Fruit fly (Drosophila melanogaster) whole organism, larva: ENCODE data around the gene CG42826.

Experiments
- noc ChIP-seq: fragments of 200-800 bp; sonication (Bioruptor generic); optimal IDR thresholded peaks from 3 replicates; lab custom pipeline; 2019; ENCODE audit warnings: missing biosample characterization, mild to moderate bottlenecking, missing genetic modification characterization, moderate library complexity

CG42826 gene

dm6 chr3L:10100781-10101180 is at the start of gene CG42826:
CG42826 (minus strand) TSS chr3L:10100881.
- TF ChIP-seq noc (tag; lab: Kevin White, UChicago), result no peak

DNA sequence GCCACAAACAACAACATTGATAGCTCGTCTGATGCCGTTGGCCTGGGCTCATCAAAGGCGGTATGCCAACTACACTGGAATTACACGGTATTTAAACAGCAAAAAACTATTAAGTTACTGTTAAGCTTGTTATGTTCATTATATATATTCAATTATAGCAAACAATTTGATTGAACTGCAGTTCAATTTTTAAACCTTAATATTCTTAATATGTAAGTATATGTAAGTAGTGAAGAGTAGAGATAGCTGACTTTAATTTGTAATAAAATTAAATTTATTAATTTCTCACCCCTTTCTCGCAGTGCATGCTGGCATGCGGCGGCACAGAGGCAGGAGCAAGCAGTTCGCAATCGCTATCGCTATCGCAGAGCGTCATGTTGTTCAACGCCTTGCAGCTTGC is 9.7 kb upstream of the CG42826 start:
- no peak for TF ChIP-seq noc (tag; lab: Kevin White, UChicago)

DNA sequence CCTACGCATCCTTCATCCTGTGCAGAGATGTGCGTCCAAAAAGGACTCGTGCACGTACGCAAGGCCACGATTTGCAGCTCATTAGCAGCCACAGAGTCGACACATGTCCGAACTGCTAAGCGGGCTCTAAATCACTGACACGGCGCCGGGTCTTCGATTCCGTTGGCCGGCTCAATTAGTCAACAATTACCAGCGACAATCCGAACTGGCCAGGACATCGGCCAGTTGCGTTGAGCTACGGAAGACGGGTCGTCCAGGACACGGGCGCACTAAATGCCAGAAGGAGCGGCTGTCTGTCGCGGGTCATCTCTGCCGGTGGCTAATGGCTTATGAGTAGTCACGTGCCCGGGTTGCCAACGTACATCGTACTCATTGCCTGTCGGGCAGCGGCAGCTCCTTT is 5.1 kb upstream of the CG42826 start:
- TF ChIP-seq noc (tag; lab: Kevin White, UChicago), result no peak

- no peak for TF ChIP-seq noc (tag; lab: Kevin White, UChicago)
These were observed 2.7 kb downstream of the CG42826 start, which contains the start of gene Srg2 for dm6 chr3L:10098015-10098414. Srg2 (minus strand) TSS chr3L:10098115.

DNA sequence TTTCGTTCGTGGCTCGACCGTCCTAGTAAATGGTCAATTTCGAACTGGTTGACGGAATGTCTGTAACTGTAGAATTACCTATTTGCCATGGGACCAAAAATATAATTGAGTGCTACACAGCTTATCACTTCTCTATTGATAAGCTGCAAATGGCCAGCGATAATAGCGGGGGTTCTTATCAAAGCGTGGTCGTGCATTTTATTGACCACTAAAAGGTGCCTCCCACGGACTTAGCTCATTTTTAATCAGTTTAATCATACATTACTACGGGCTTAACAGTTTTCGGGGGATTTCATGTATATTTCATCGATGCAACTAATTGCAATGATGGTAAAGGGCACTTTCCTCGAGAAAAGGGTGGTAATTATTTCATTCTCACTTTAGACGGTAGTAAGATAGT is 6.0 kb downstream of the CG42826 start, which contains the start of gene CG32054:
Gene CG32054, minus strand, starts transcription at position 17 of the 400 bp plus-strand sequence.
- no peak for TF ChIP-seq noc (tag; lab: Kevin White, UChicago)

DNA sequence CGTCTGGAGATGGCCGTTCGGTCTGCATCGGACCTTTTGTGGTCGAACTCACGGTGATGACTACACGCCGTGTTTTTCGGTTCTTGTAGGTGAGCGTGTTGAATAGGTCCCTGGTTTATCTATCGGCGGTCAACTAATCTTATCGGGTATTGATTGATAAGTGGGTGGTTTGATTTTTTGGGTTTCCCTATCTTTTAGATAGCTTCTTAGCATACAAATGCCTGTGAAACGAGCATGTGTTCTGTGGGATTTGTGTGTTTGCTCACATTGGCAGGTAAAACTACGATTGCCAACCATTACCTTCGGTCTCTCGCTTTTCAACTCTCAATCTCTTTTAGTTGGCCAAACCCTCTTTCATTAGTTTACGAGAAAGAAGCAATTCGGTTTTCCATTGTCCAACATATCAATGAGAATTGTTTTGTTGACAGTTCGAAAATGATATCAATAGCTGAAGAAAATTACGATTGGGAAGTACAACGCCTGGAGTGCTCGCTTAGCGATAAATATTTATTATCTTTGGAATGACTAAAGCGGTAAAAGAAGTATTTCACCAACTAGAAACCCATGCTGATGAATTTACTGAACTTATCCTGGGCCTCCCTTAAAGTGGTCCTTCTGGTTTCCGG is 8.3 kb downstream of the CG42826 start, which contains the start of gene CG32053:
Gene CG32053, minus strand, starts transcription at position 69 of the 626 bp plus-strand sequence.
- no peak for TF ChIP-seq noc (tag; lab: Kevin White, UChicago)

- peak; percentile 68 for TF ChIP-seq noc (tag; lab: Kevin White, UChicago)
These were observed 11.1 kb downstream of the CG42826 start, which contains the start of gene CG14160 for dm6 chr3L:10089350-10090266. CG14160 (minus strand) TSS chr3L:10089400.

dm6 chr3L:10088415-10088814 is 12.3 kb downstream of the CG42826 start:
- no peak for TF ChIP-seq noc (tag; lab: Kevin White, UChicago)

DNA sequence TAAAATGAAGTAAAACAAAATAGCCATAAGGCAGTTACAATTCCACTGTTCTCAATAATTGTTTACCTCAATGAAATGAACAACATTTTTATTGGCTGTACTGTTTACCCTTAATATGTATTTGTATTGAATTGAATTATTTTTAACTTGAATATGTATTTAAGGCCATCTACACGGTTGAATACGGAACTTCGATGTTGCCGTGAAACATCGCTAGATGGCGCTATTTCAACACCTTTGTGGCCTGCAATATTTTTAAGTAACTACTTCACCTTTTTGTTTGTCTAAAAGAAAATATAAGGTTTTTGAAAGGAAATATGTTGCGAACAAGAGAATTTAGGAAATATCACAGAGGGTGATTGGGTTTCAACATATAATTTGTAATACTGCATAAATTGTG is 22.1 kb downstream of the CG42826 start:
- no peak for TF ChIP-seq noc (tag; lab: Kevin White, UChicago)

- no peak for TF ChIP-seq noc (tag; lab: Kevin White, UChicago)
These were observed 48.1 kb downstream of the CG42826 start for dm6 chr3L:10052586-10052985.
